Fruit fly (Drosophila melanogaster): ENCODE data around the gene Mettl3.

Mettl3 gene

dm6 chr3R:23992823-23993797, 38.8 kb upstream of the Mettl3 start, which contains the start of the genes Epp and Rab7 (continued):
- TF ChIP-seq CG10979 (tag; optimal IDR thresholded peaks at IDR 0.05) = peak; percentile 19
- peak; percentile 73 for TF ChIP-seq Ets97D (GFP tag; optimal IDR thresholded peaks at IDR 0.05)
- peak; percentile 30 for TF ChIP-seq CG10654 (GFP tag; optimal IDR thresholded peaks at IDR 0.05)
- TF ChIP-seq Lhr (GFP tag; optimal IDR thresholded peaks at IDR 0.05) = peak; percentile 2
- peak; percentile 71 for TF ChIP-seq CG1603 (tag; optimal IDR thresholded peaks at IDR 0.05)
- TF ChIP-seq z (GFP tag; IDR thresholded peaks at IDR 0.05) = no peak
- peak; percentile 32 for TF ChIP-seq p53 (GFP tag; optimal IDR thresholded peaks at IDR 0.05)
- TF ChIP-seq Optix (GFP tag; IDR thresholded peaks at IDR 0.05) = no peak
- no peak for TF ChIP-seq HLHmδ (GFP tag; optimal IDR thresholded peaks at IDR 0.05)
- peak; percentile 51 for TF ChIP-seq NfI (GFP tag; optimal IDR thresholded peaks at IDR 0.05)
- no peak for TF ChIP-seq CG5245 (GFP tag; optimal IDR thresholded peaks at IDR 0.05)
- no peak for TF ChIP-seq CG7556 (GFP tag; optimal IDR thresholded peaks at IDR 0.05)
- TF ChIP-seq ftz-f1 (GFP tag; optimal IDR thresholded peaks at IDR 0.05) = no peak
- TF ChIP-seq Aef1 (GFP tag; IDR thresholded peaks at IDR 0.05) = peak; percentile 68; the same call in 2 of the 3 replicates
- peak; percentile 12 for TF ChIP-seq ewg (GFP tag; optimal IDR thresholded peaks at IDR 0.05)
- TF ChIP-seq HLH54F (GFP tag; optimal IDR thresholded peaks at IDR 0.05) = peak; percentile 64
- TF ChIP-seq Dek (tag; optimal IDR thresholded peaks at IDR 0.05) = no peak
- no peak for TF ChIP-seq lola (GFP tag; optimal IDR thresholded peaks at IDR 0.05)
- TF ChIP-seq chinmo (GFP tag; IDR thresholded peaks at IDR 0.05; ENCODE audit: partially characterized antibody) = peak; percentile 96
- TF ChIP-seq CG4404 (GFP tag; IDR thresholded peaks at IDR 0.05) = no peak

- TF ChIP-seq sna (GFP tag; IDR thresholded peaks at IDR 0.05; ENCODE audit: partially characterized antibody) = no peak
- TF ChIP-seq Max (GFP tag; optimal IDR thresholded peaks at IDR 0.05) = no peak
- TF ChIP-seq otp (GFP tag; IDR thresholded peaks at IDR 0.05) = no peak
- TF ChIP-seq da (GFP tag; optimal IDR thresholded peaks at IDR 0.05) = no peak
- TF ChIP-seq CG4730 (GFP tag; IDR thresholded peaks at IDR 0.05) = no peak
- no peak for TF ChIP-seq oc (tag; optimal IDR thresholded peaks at IDR 0.05)
Observed at dm6 chr3R:23994578-23994977, 37.4 kb upstream of the Mettl3 start.

DNA sequence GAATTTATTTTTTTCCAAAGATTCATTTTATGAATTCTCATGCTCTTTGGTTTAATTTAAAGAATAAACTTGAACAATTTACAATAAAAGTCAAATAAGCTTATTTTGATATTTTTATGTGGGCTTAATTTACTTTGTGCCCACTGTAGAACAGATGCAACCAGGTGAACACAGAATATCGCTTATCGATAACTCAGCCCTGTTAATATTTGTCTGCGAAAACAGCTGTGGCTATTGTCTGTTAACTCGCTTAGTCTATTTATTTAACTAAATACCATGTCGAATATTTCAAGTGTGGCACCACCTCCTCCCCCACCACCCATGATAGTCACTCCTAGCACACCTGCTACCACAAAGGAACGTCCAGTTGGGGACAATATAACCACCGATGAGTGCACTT, 36.5 kb upstream of the Mettl3 start, which contains the start of gene CG33108:
CG33108 (plus strand) TSS at position 200 of the 400 bp plus-strand sequence.
- TF ChIP-seq Gsc (GFP tag; IDR thresholded peaks at IDR 0.05) (no peak), CG34224 (GFP tag; IDR thresholded peaks at IDR 0.05; ENCODE audit: partially characterized antibody) (no peak; the same call in 2 of the 3 replicates), HLH4C (GFP tag; IDR thresholded peaks at IDR 0.05; ENCODE audit: partially characterized antibody) (no peak), btn (GFP tag; optimal IDR thresholded peaks at IDR 0.05) (no peak), oc (tag; optimal IDR thresholded peaks at IDR 0.05) (no peak), CG1792 (GFP tag; optimal IDR thresholded peaks at IDR 0.05) (no peak), eve (GFP tag; optimal IDR thresholded peaks at IDR 0.05) (no peak), vnd (GFP tag; IDR thresholded peaks at IDR 0.05; ENCODE audit: partially characterized antibody) (no peak), kni (GFP tag; optimal IDR thresholded peaks at IDR 0.05) (no peak), Nf-YC (tag; optimal IDR thresholded peaks at IDR 0.05) (peak; percentile 42), CG11085 (GFP tag; IDR thresholded peaks at IDR 0.05) (no peak), ind (GFP tag; optimal IDR thresholded peaks at IDR 0.05) (no peak), cg (GFP tag; optimal IDR thresholded peaks at IDR 0.05) (no peak), CG1832 (GFP tag; optimal IDR thresholded peaks at IDR 0.05) (no peak), zen (tag; optimal IDR thresholded peaks at IDR 0.05) (no peak), kay (GFP tag; optimal IDR thresholded peaks at IDR 0.05) (no peak), Dp (GFP tag; optimal IDR thresholded peaks at IDR 0.05) (no peak), Hr51 (GFP tag; optimal IDR thresholded peaks at IDR 0.05) (no peak), phol (tag; optimal IDR thresholded peaks at IDR 0.05) (no peak), org-1 (GFP tag; optimal IDR thresholded peaks at IDR 0.05) (no peak), chif (GFP tag; optimal IDR thresholded peaks at IDR 0.05) (no peak)

Measured in whole organism, embryonic.